Worm (Caenorhabditis elegans) whole organism, L4 larva: ENCODE results near the gene mre-11.

Source experiments
- F37D6.2 ChIP-seq: sonication (generic microtip); optimal IDR thresholded peaks from 2 replicates; lab custom pipeline; 2016; ENCODE audit warnings: mild to moderate bottlenecking, missing genetic modification characterization, missing compliant biosample characterization
- F44E2.7 ChIP-seq: fragments of 200-800 bp; sonication (Bioruptor generic); IDR thresholded peaks from 2 replicates; pipeline ENCODE4 v2.1.2; 2022; ENCODE audit warnings: missing genetic modification characterization, missing compliant biosample characterization
- R02D3.7 ChIP-seq: fragments of 150-350 bp; sonication (generic microtip); optimal IDR thresholded peaks from 3 replicates; lab custom pipeline; 2014; ENCODE audit warnings: missing biosample characterization, missing genetic modification characterization
- T26A8.4 ChIP-seq: fragments of 200-800 bp; sonication (Bioruptor generic); IDR thresholded peaks from 2 replicates; pipeline ENCODE4 v1.3.6; 2022; ENCODE audit warnings: missing genetic modification characterization, missing compliant biosample characterization
- Y105C5A.15 ChIP-seq: fragments of 200-800 bp; sonication (Bioruptor generic); IDR thresholded peaks from 2 replicates; pipeline ENCODE4 v1.3.6; 2022; ENCODE audit warnings: missing genetic modification characterization, missing compliant biosample characterization
- Y48G9A.11 ChIP-seq: fragments of 200-800 bp; sonication (Bioruptor generic); IDR thresholded peaks from 2 replicates; pipeline ENCODE4 v1.3.6; 2022; ENCODE audit warnings: missing genetic modification reagents, missing genetic modification characterization, missing compliant biosample characterization
- ama-1 ChIP-seq: fragments of 150-350 bp; optimal IDR thresholded peaks from 2 replicates; lab custom pipeline; 2014; ENCODE audit warnings: inconsistent platforms, mixed read lengths
- ceh-44 ChIP-seq: fragments of 200-800 bp; sonication (Bioruptor generic); IDR thresholded peaks from 2 replicates; pipeline ENCODE4 v1.3.6; 2022; ENCODE audit warnings: missing genetic modification reagents, missing genetic modification characterization, missing compliant biosample characterization
- ceh-82 ChIP-seq: sonication (generic microtip); optimal IDR thresholded peaks from 2 replicates; lab custom pipeline; 2017; ENCODE audit warnings: missing biosample characterization, missing genetic modification characterization
- ces-1 ChIP-seq: fragments of 150-350 bp; sonication (generic microtip); optimal IDR thresholded peaks from 4 replicates; lab custom pipeline; 2014; ENCODE audit warnings: missing biosample characterization, missing genetic modification reagents, missing genetic modification characterization
- daf-16 ChIP-seq, 3 experiments: sonication (generic microtip); optimal IDR thresholded peaks; 2 replicates each; lab custom pipeline; 2016 to 2017; ENCODE audit warnings: missing genetic modification characterization in 3 of 3, missing genetic modification reagents in 3 of 3, mild to moderate bottlenecking in 2 of 3, missing compliant biosample characterization in 2 of 3, missing biosample characterization in 1 of 3, moderate library complexity in 1 of 3
- daf-19 ChIP-seq: fragments of 200-800 bp; sonication (Bioruptor generic); conservative IDR thresholded peaks from 2 replicates; pipeline ENCODE4 v1.3.6; 2022; ENCODE audit warnings: missing genetic modification characterization, missing compliant biosample characterization
- daf-8 ChIP-seq: fragments of 200-800 bp; sonication (Bioruptor generic); IDR thresholded peaks from 2 replicates; pipeline ENCODE4 v1.3.6; 2022; ENCODE audit warnings: missing genetic modification characterization, missing compliant biosample characterization
- dmd-6 ChIP-seq: fragments of 200-800 bp; sonication (Bioruptor generic); IDR thresholded peaks from 2 replicates; pipeline ENCODE4 v1.3.6; 2022; ENCODE audit warnings: missing genetic modification reagents, missing genetic modification characterization, missing compliant biosample characterization
- dpl-1 ChIP-seq: fragments of 150-350 bp; optimal IDR thresholded peaks from 2 replicates; lab custom pipeline; 2014; ENCODE audit warnings: missing biosample characterization, missing genetic modification reagents, missing genetic modification characterization
- duxl-1 ChIP-seq: sonication (generic microtip); optimal IDR thresholded peaks from 2 replicates; lab custom pipeline; 2016; ENCODE audit warnings: mild to moderate bottlenecking, missing genetic modification characterization, moderate library complexity, missing compliant biosample characterization; ENCODE audit not compliant: poor library complexity
- egl-43 ChIP-seq: fragments of 200-800 bp; sonication (Bioruptor generic); IDR thresholded peaks from 2 replicates; pipeline ENCODE4 v1.3.6; 2022; ENCODE audit warnings: missing genetic modification reagents, missing genetic modification characterization, missing compliant biosample characterization
- fkh-10 ChIP-seq: fragments of 150-350 bp; optimal IDR thresholded peaks from 2 replicates; lab custom pipeline; 2014; ENCODE audit warnings: missing biosample characterization, missing genetic modification reagents, missing genetic modification characterization
- fos-1 ChIP-seq: fragments of 150-350 bp; optimal IDR thresholded peaks from 2 replicates; lab custom pipeline; 2014; ENCODE audit warnings: missing biosample characterization, missing genetic modification characterization
- hlh-11 ChIP-seq: fragments of 200-800 bp; sonication (Bioruptor generic); optimal IDR thresholded peaks from 2 replicates; lab custom pipeline; 2018; ENCODE audit warnings: mild to moderate bottlenecking, missing genetic modification characterization, missing compliant biosample characterization
- jun-1 ChIP-seq: fragments of 150-350 bp; optimal IDR thresholded peaks from 2 replicates; lab custom pipeline; 2014; ENCODE audit warnings: missing biosample characterization, missing genetic modification reagents, missing genetic modification characterization
- lin-1 ChIP-seq: fragments of 200-800 bp; sonication (Bioruptor generic); IDR thresholded peaks from 2 replicates; pipeline ENCODE4 v1.3.6; 2022; ENCODE audit warnings: missing genetic modification reagents, missing genetic modification characterization, missing compliant biosample characterization
- lin-13 ChIP-seq: fragments of 150-350 bp; optimal IDR thresholded peaks from 2 replicates; lab custom pipeline; 2014; ENCODE audit warnings: missing biosample characterization, missing genetic modification reagents, missing genetic modification characterization
- lin-29 ChIP-seq: fragments of 200-800 bp; sonication (Bioruptor generic); IDR thresholded peaks from 2 replicates; pipeline ENCODE4 v1.3.6; 2022; ENCODE audit warnings: missing genetic modification reagents, missing genetic modification characterization, missing compliant biosample characterization
- lin-39 ChIP-seq: fragments of 150-350 bp; optimal IDR thresholded peaks from 2 replicates; lab custom pipeline; 2014; ENCODE audit warnings: missing biosample characterization, missing genetic modification reagents, missing genetic modification characterization
- lir-3 ChIP-seq: sonication (generic microtip); optimal IDR thresholded peaks from 2 replicates; lab custom pipeline; 2016; ENCODE audit warnings: mild to moderate bottlenecking, missing genetic modification characterization, missing compliant biosample characterization
- lsy-2 ChIP-seq, 2 experiments: fragments of 150-350 bp in 1 of 2; sonication (generic microtip) in 1 of 2; optimal IDR thresholded peaks; 2 replicates each; lab custom pipeline; 2014 to 2017; ENCODE audit warnings: missing biosample characterization in 2 of 2, missing genetic modification characterization in 2 of 2
- mdl-1 ChIP-seq, 2 experiments: fragments of 150-350 bp in 1 of 2; sonication (generic microtip) in 1 of 2; optimal IDR thresholded peaks; 2 replicates each; lab custom pipeline; 2014 to 2017; ENCODE audit warnings: missing biosample characterization in 2 of 2, missing genetic modification characterization in 2 of 2
- mes-2 ChIP-seq: sonication (generic microtip); optimal IDR thresholded peaks from 2 replicates; lab custom pipeline; 2016; ENCODE audit warnings: missing genotype, mild to moderate bottlenecking, missing genetic modification characterization, missing compliant biosample characterization; ENCODE audit not compliant: poor library complexity, severe bottlenecking
- mxl-2 ChIP-seq: fragments of 200-800 bp; sonication (Bioruptor generic); conservative IDR thresholded peaks from 2 replicates; pipeline ENCODE4 v1.3.6; 2022; ENCODE audit warnings: missing genetic modification reagents, missing genetic modification characterization, missing compliant biosample characterization
- nhr-10 ChIP-seq: fragments of 150-350 bp; optimal IDR thresholded peaks from 2 replicates; lab custom pipeline; 2014; ENCODE audit warnings: missing biosample characterization, missing genetic modification characterization
- nhr-102 ChIP-seq: sonication (generic microtip); optimal IDR thresholded peaks from 2 replicates; lab custom pipeline; 2016; ENCODE audit warnings: mild to moderate bottlenecking, missing genetic modification characterization, moderate library complexity, missing compliant biosample characterization
- nhr-111 ChIP-seq: fragments of 200-800 bp; sonication (Bioruptor generic); optimal IDR thresholded peaks from 2 replicates; lab custom pipeline; 2018; ENCODE audit warnings: mild to moderate bottlenecking, missing genetic modification characterization, missing compliant biosample characterization
- nhr-237 ChIP-seq: sonication (generic microtip); optimal IDR thresholded peaks from 2 replicates; lab custom pipeline; 2017; ENCODE audit warnings: missing biosample characterization, missing genetic modification characterization
- nhr-25 ChIP-seq: sonication (generic microtip); optimal IDR thresholded peaks from 2 replicates; lab custom pipeline; 2017; ENCODE audit warnings: missing genetic modification characterization, mild to moderate bottlenecking, missing compliant biosample characterization, antibody characterized with exemption, moderate library complexity, borderline replicate concordance; ENCODE audit not compliant: insufficient read depth
- nhr-41 ChIP-seq: fragments of 200-800 bp; sonication (Bioruptor generic); IDR thresholded peaks from 2 replicates; pipeline ENCODE4 v1.3.6; 2022; ENCODE audit warnings: missing genetic modification reagents, missing genetic modification characterization, missing compliant biosample characterization
- nhr-42 ChIP-seq: fragments of 200-800 bp; sonication (Bioruptor generic); IDR thresholded peaks from 2 replicates; pipeline ENCODE4 v1.3.6; 2022; ENCODE audit warnings: missing genetic modification characterization, missing compliant biosample characterization
- nhr-76 ChIP-seq: fragments of 150-350 bp; optimal IDR thresholded peaks from 2 replicates; lab custom pipeline; 2014; ENCODE audit warnings: missing biosample characterization, missing genetic modification characterization
- pqm-1 ChIP-seq: sonication (generic microtip); optimal IDR thresholded peaks from 2 replicates; lab custom pipeline; 2017; ENCODE audit warnings: missing biosample characterization, missing genetic modification characterization
- saeg-2 ChIP-seq: fragments of 200-800 bp; sonication (Bioruptor generic); IDR thresholded peaks from 2 replicates; pipeline ENCODE4 v1.3.6; 2022; ENCODE audit warnings: missing genetic modification reagents, missing genetic modification characterization, missing compliant biosample characterization
- sdz-12 ChIP-seq: fragments of 200-800 bp; sonication (Bioruptor generic); optimal IDR thresholded peaks from 2 replicates; lab custom pipeline; 2018; ENCODE audit warnings: mild to moderate bottlenecking, missing genetic modification characterization, missing compliant biosample characterization
- skn-1 ChIP-seq: fragments of 150-350 bp; optimal IDR thresholded peaks from 2 replicates; lab custom pipeline; 2014; ENCODE audit warnings: missing biosample characterization, missing genetic modification characterization
- snpc-1.2 ChIP-seq: fragments of 200-800 bp; sonication (Bioruptor generic); IDR thresholded peaks from 2 replicates; pipeline ENCODE4 v1.3.6; 2022; ENCODE audit warnings: missing genetic modification reagents, missing genetic modification characterization, missing compliant biosample characterization
- spr-1 ChIP-seq: sonication (generic microtip); optimal IDR thresholded peaks from 2 replicates; lab custom pipeline; 2016; ENCODE audit warnings: mild to moderate bottlenecking, missing genetic modification characterization, missing compliant biosample characterization
- tag-97 ChIP-seq: fragments of 200-800 bp; sonication (Bioruptor generic); IDR thresholded peaks from 2 replicates; pipeline ENCODE4 v1.3.6; 2022; ENCODE audit warnings: missing genetic modification characterization, missing compliant biosample characterization
- tra-1 ChIP-seq: fragments of 200-800 bp; sonication (Bioruptor generic); IDR thresholded peaks from 2 replicates; pipeline ENCODE4 v1.3.6; 2022; ENCODE audit warnings: missing genetic modification reagents, missing genetic modification characterization, missing compliant biosample characterization
- unc-130 ChIP-seq: sonication (generic microtip); optimal IDR thresholded peaks from 2 replicates; lab custom pipeline; 2016; ENCODE audit warnings: missing genetic modification reagents, missing genetic modification characterization, missing compliant biosample characterization
- unc-62 ChIP-seq, 3 experiments: fragments of 150-350 bp in 1 of 3; sonication (generic microtip); optimal IDR thresholded peaks in 2 of 3; peaks in 1 of 3; 1 replicate in 1 of 3; 2 replicates in 2 of 3; lab custom pipeline; 2014 to 2017; ENCODE audit warnings: missing biosample characterization in 3 of 3, missing genetic modification characterization in 3 of 3, missing genetic modification reagents in 3 of 3, missing genotype in 1 of 3
- zip-11 ChIP-seq: fragments of 200-800 bp; sonication (Bioruptor generic); IDR thresholded peaks from 2 replicates; pipeline ENCODE4 v1.3.6; 2022; ENCODE audit warnings: missing genetic modification characterization, missing compliant biosample characterization
- zip-2 ChIP-seq: fragments of 150-350 bp; optimal IDR thresholded peaks from 2 replicates; lab custom pipeline; 2014; ENCODE audit warnings: missing biosample characterization, missing genetic modification characterization
- ztf-7 ChIP-seq: fragments of 150-350 bp; optimal IDR thresholded peaks from 2 replicates; lab custom pipeline; 2014; ENCODE audit warnings: missing biosample characterization, missing genetic modification characterization

mre-11 gene

ce11 chrV:10729456-10729904, 7.2 kb downstream of the mre-11 start (continued):
- TF ChIP-seq tag-97 (no peak), nhr-42 (GFP tag; lab: Robert Waterston, UW) (no peak), Y48G9A.11 (no peak), tra-1 (GFP tag; lab: Robert Waterston, UW) (no peak), F44E2.7 (no peak), zip-11 (GFP tag; lab: Robert Waterston, UW) (no peak), unc-130 (no peak), lin-1 (GFP tag; lab: Robert Waterston, UW) (0 out of 2 replicates have a peak, but pooled peaks have one; percentile 40), spr-1 (tag; lab: Kevin White, UChicago) (no peak), dpl-1 (GFP tag; lab: Kevin White, UChicago) (no peak), snpc-1.2 (no peak), Y105C5A.15 (no peak), lin-13 (GFP tag; lab: Kevin White, UChicago) (peak; percentile 27), zip-2 (tag; lab: Kevin White, UChicago) (no peak), pqm-1 (peak; percentile 84), sdz-12 (GFP tag; lab: Kevin White, UChicago) (no peak), nhr-25 (no peak), lir-3 (no peak), mxl-2 (GFP tag; lab: Robert Waterston, UW) (no peak), saeg-2 (GFP tag; lab: Robert Waterston, UW) (0 out of 2 replicates have a peak, but pooled peaks have one; percentile 31), hlh-11 (tag; lab: Kevin White, UChicago) (peak; percentile 85), nhr-41 (GFP tag; lab: Robert Waterston, UW) (no peak), ztf-7 (tag; lab: Kevin White, UChicago) (no peak), jun-1 (tag; lab: Kevin White, UChicago) (no peak), ama-1 (lab: Kevin White, UChicago) (no peak), egl-43 (no peak), ceh-82 (no peak), daf-19 (GFP tag; lab: Robert Waterston, UW) (no peak), fkh-10 (GFP tag; lab: Kevin White, UChicago) (no peak), duxl-1 (tag; lab: Kevin White, UChicago) (no peak), T26A8.4 (GFP tag; lab: Robert Waterston, UW) (no peak), nhr-102 (tag; lab: Kevin White, UChicago) (peak; percentile 39), mdl-1 (tag; optimal IDR thresholded peaks at IDR 0.05; lab: Kevin White, UChicago) (peak; percentile 59 to 75), nhr-76 (tag; lab: Kevin White, UChicago) (no peak), fos-1 (tag; lab: Kevin White, UChicago) (no peak), unc-62 (GFP tag; optimal IDR thresholded peaks at IDR 0.05 in 1 of 2; lab: Kevin White, UChicago) (peak in 1 of 2 experiments; percentile 86), unc-62 (tag; optimal IDR thresholded peaks at IDR 0.05; lab: Kevin White, UChicago) (no peak), lin-39 (tag; lab: Kevin White, UChicago) (no peak), lsy-2 (tag; optimal IDR thresholded peaks at IDR 0.05; lab: Kevin White, UChicago) (peak in 1 of 2 experiments; percentile 47), daf-16 (GFP tag; optimal IDR thresholded peaks at IDR 0.05; lab: Kevin White, UChicago) (no peak), daf-16 (tag; optimal IDR thresholded peaks at IDR 0.05; lab: Kevin White, UChicago) (peak; percentile 80), R02D3.7 (no peak), nhr-10 (peak; percentile 53), skn-1 (tag; lab: Kevin White, UChicago) (no peak), mes-2 (tag; lab: Kevin White, UChicago) (peak; percentile 29), daf-8 (GFP tag; lab: Robert Waterston, UW) (no peak), dmd-6 (peak; percentile 87), lin-29 (GFP tag; lab: Robert Waterston, UW) (no peak), nhr-111 (GFP tag; lab: Kevin White, UChicago) (no peak), F37D6.2 (no peak), ceh-44 (GFP tag; lab: Robert Waterston, UW) (no peak), ces-1 (GFP tag; lab: Kevin White, UChicago) (no peak), nhr-237 (tag; lab: Kevin White, UChicago) (no peak)
